Worm (Caenorhabditis elegans) whole organism, young adult: ENCODE measurements around the gene grd-1.

Experiments used
- C06A6.2 ChIP-seq: fragments of 200-800 bp; sonication (Bioruptor generic); conservative IDR thresholded peaks from 2 replicates; pipeline ENCODE4 v1.3.6; 2022; ENCODE audit warnings: missing genetic modification characterization, missing compliant biosample characterization
- C17E4.6 ChIP-seq: fragments of 200-800 bp; sonication (Bioruptor generic); IDR thresholded peaks from 2 replicates; pipeline ENCODE4 v1.3.6; 2022; ENCODE audit warnings: missing genetic modification reagents, missing genetic modification characterization, missing compliant biosample characterization
- F37B4.10 ChIP-seq: fragments of 200-800 bp; sonication (Bioruptor generic); IDR thresholded peaks from 2 replicates; pipeline ENCODE4 v1.3.6; 2022; ENCODE audit warnings: missing genetic modification characterization, missing compliant biosample characterization
- K12H6.12 ChIP-seq: fragments of 200-800 bp; sonication (Bioruptor generic); optimal IDR thresholded peaks from 2 replicates; lab custom pipeline; 2018; ENCODE audit warnings: mild to moderate bottlenecking, missing genetic modification characterization, missing compliant biosample characterization
- bed-1 ChIP-seq: fragments of 200-800 bp; sonication (Bioruptor generic); IDR thresholded peaks from 2 replicates; pipeline ENCODE4 v1.3.6; 2022; ENCODE audit warnings: missing genetic modification reagents, missing genetic modification characterization, missing compliant biosample characterization
- hmg-20 ChIP-seq: fragments of 200-800 bp; sonication (Bioruptor generic); IDR thresholded peaks from 2 replicates; pipeline ENCODE4 v1.3.6; 2022; ENCODE audit warnings: missing genetic modification reagents, missing genetic modification characterization, missing compliant biosample characterization
- mxl-1 ChIP-seq: sonication (generic microtip); optimal IDR thresholded peaks from 2 replicates; lab custom pipeline; 2016; ENCODE audit warnings: missing genetic modification characterization, missing compliant biosample characterization
- pha-4 ChIP-seq: fragments of 150-350 bp; sonication (generic microtip); optimal IDR thresholded peaks from 2 replicates; lab custom pipeline; 2014; ENCODE audit warnings: missing biosample characterization, missing genetic modification reagents, missing genetic modification characterization
- ztf-22 ChIP-seq: fragments of 200-800 bp; sonication (Bioruptor generic); optimal IDR thresholded peaks from 2 replicates; lab custom pipeline; 2018; ENCODE audit warnings: mild to moderate bottlenecking, missing genetic modification characterization, moderate library complexity, missing compliant biosample characterization

DNA sequence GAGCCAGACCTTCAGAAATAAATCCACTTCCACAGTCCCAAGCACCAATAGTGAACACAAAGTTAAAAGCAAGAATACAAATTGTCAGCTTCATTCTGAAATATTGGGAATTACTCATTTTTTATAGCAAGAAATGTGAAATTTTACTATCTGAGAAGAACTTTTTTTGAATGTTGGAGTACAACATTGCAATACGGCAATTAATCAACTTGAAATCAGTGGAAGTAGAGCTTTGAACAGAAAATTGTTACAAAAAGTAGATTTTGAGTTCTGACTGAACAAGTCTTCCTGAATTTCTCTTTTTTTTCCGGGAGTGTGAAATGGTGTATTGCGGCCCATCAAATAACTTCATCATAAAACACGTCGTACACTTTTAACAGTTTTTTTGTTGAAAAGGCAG is 31.1 kb upstream of the grd-1 start, which contains the start of gene W04G3.10:
- TF ChIP-seq C06A6.2 (no peak), ztf-22 (no peak), F37B4.10 (no peak), pha-4 (tag; lab: Kevin White, UChicago) (no peak), K12H6.12 (tag; lab: Kevin White, UChicago) (no peak), hmg-20 (GFP tag; lab: Robert Waterston, UW) (no peak), C17E4.6 (no peak), mxl-1 (tag; lab: Kevin White, UChicago) (no peak), bed-1 (GFP tag; lab: Robert Waterston, UW) (no peak)
